Worm (Caenorhabditis elegans) whole organism, L4 larva: ENCODE data around the gene irld-9.

ENCODE experiments used
- D1046.2 ChIP-seq: fragments of 200-800 bp; sonication (Bioruptor generic); IDR thresholded peaks from 2 replicates; pipeline ENCODE4 v1.3.6; 2022; ENCODE audit warnings: missing genetic modification characterization, missing compliant biosample characterization
- F10B5.3 ChIP-seq: sonication (generic microtip); optimal IDR thresholded peaks from 2 replicates; lab custom pipeline; 2016; ENCODE audit warnings: mild to moderate bottlenecking, missing genetic modification characterization, missing compliant biosample characterization
- F49E8.2 ChIP-seq: sonication (generic microtip); optimal IDR thresholded peaks from 2 replicates; lab custom pipeline; 2016; ENCODE audit warnings: missing compliant biosample characterization, mild to moderate bottlenecking, missing genetic modification characterization, borderline replicate concordance
- R02D3.7 ChIP-seq: fragments of 150-350 bp; sonication (generic microtip); optimal IDR thresholded peaks from 3 replicates; lab custom pipeline; 2014; ENCODE audit warnings: missing biosample characterization, missing genetic modification characterization
- Y105C5A.15 ChIP-seq: fragments of 200-800 bp; sonication (Bioruptor generic); IDR thresholded peaks from 2 replicates; pipeline ENCODE4 v1.3.6; 2022; ENCODE audit warnings: missing genetic modification characterization, missing compliant biosample characterization
- ZK546.5 ChIP-seq, 2 experiments: sonication (generic microtip); optimal IDR thresholded peaks; 2 replicates each; lab custom pipeline; 2017; ENCODE audit warnings: missing biosample characterization in 2 of 2, missing genetic modification characterization in 2 of 2
- aha-1 ChIP-seq: fragments of 150-350 bp; peaks from one replicate; lab custom pipeline; 2014; ENCODE audit warnings: missing biosample characterization, missing genetic modification characterization
- ceh-20 ChIP-seq: fragments of 200-800 bp; sonication (Bioruptor generic); IDR thresholded peaks from 2 replicates; pipeline ENCODE4 v1.3.6; 2022; ENCODE audit warnings: missing genetic modification reagents, missing genetic modification characterization, missing compliant biosample characterization
- ceh-32 ChIP-seq: sonication (generic microtip); optimal IDR thresholded peaks from 2 replicates; lab custom pipeline; 2016; ENCODE audit warnings: mild to moderate bottlenecking, missing genetic modification characterization, missing compliant biosample characterization; ENCODE audit not compliant: poor library complexity
- ceh-44 ChIP-seq: fragments of 200-800 bp; sonication (Bioruptor generic); IDR thresholded peaks from 2 replicates; pipeline ENCODE4 v1.3.6; 2022; ENCODE audit warnings: missing genetic modification reagents, missing genetic modification characterization, missing compliant biosample characterization
- ceh-62 ChIP-seq: sonication (generic microtip); optimal IDR thresholded peaks from 2 replicates; lab custom pipeline; 2017; ENCODE audit warnings: missing biosample characterization, missing genetic modification characterization
- ceh-82 ChIP-seq: sonication (generic microtip); optimal IDR thresholded peaks from 2 replicates; lab custom pipeline; 2017; ENCODE audit warnings: missing biosample characterization, missing genetic modification characterization
- ces-1 ChIP-seq: fragments of 150-350 bp; sonication (generic microtip); optimal IDR thresholded peaks from 4 replicates; lab custom pipeline; 2014; ENCODE audit warnings: missing biosample characterization, missing genetic modification reagents, missing genetic modification characterization
- cey-2 ChIP-seq: sonication (generic microtip); optimal IDR thresholded peaks from 3 replicates; lab custom pipeline; 2017; ENCODE audit warnings: missing genetic modification characterization, mild to moderate bottlenecking, missing compliant biosample characterization, antibody characterized with exemption, borderline replicate concordance; ENCODE audit not compliant: insufficient read depth
- daf-16 ChIP-seq, 3 experiments: sonication (generic microtip); optimal IDR thresholded peaks; 2 replicates each; lab custom pipeline; 2016 to 2017; ENCODE audit warnings: missing genetic modification characterization in 3 of 3, missing genetic modification reagents in 3 of 3, mild to moderate bottlenecking in 2 of 3, missing compliant biosample characterization in 2 of 3, missing biosample characterization in 1 of 3, moderate library complexity in 1 of 3
- daf-19 ChIP-seq: fragments of 200-800 bp; sonication (Bioruptor generic); conservative IDR thresholded peaks from 2 replicates; pipeline ENCODE4 v1.3.6; 2022; ENCODE audit warnings: missing genetic modification characterization, missing compliant biosample characterization
- dmd-6 ChIP-seq: fragments of 200-800 bp; sonication (Bioruptor generic); IDR thresholded peaks from 2 replicates; pipeline ENCODE4 v1.3.6; 2022; ENCODE audit warnings: missing genetic modification reagents, missing genetic modification characterization, missing compliant biosample characterization
- dmd-8 ChIP-seq: fragments of 200-800 bp; sonication (Bioruptor generic); IDR thresholded peaks from 2 replicates; pipeline ENCODE4 v1.3.6; 2022; ENCODE audit warnings: missing genetic modification characterization, missing compliant biosample characterization
- dpl-1 ChIP-seq: fragments of 150-350 bp; optimal IDR thresholded peaks from 2 replicates; lab custom pipeline; 2014; ENCODE audit warnings: missing biosample characterization, missing genetic modification reagents, missing genetic modification characterization
- duxl-1 ChIP-seq: sonication (generic microtip); optimal IDR thresholded peaks from 2 replicates; lab custom pipeline; 2016; ENCODE audit warnings: mild to moderate bottlenecking, missing genetic modification characterization, moderate library complexity, missing compliant biosample characterization; ENCODE audit not compliant: poor library complexity
- gei-8 ChIP-seq: fragments of 200-800 bp; sonication (Bioruptor generic); optimal IDR thresholded peaks from 2 replicates; lab custom pipeline; 2018; ENCODE audit warnings: mild to moderate bottlenecking, missing genetic modification characterization, missing compliant biosample characterization
- hlh-30 ChIP-seq: sonication (generic microtip); optimal IDR thresholded peaks from 2 replicates; lab custom pipeline; 2017; ENCODE audit warnings: antibody characterized with exemption, mild to moderate bottlenecking, missing genetic modification characterization, missing compliant biosample characterization; ENCODE audit not compliant: insufficient read depth
- hmg-1.1 ChIP-seq: fragments of 200-800 bp; sonication (Bioruptor generic); IDR thresholded peaks from 2 replicates; pipeline ENCODE4 v1.3.6; 2022; ENCODE audit warnings: missing genetic modification reagents, missing genetic modification characterization, missing compliant biosample characterization
- lin-29 ChIP-seq: fragments of 200-800 bp; sonication (Bioruptor generic); IDR thresholded peaks from 2 replicates; pipeline ENCODE4 v1.3.6; 2022; ENCODE audit warnings: missing genetic modification reagents, missing genetic modification characterization, missing compliant biosample characterization
- lsy-2 ChIP-seq, 2 experiments: fragments of 150-350 bp in 1 of 2; sonication (generic microtip) in 1 of 2; optimal IDR thresholded peaks; 2 replicates each; lab custom pipeline; 2014 to 2017; ENCODE audit warnings: missing biosample characterization in 2 of 2, missing genetic modification characterization in 2 of 2
- madf-9 ChIP-seq: fragments of 200-800 bp; sonication (Bioruptor generic); conservative IDR thresholded peaks from 2 replicates; pipeline ENCODE4 v1.3.6; 2022; ENCODE audit warnings: missing genetic modification reagents, missing genetic modification characterization, missing compliant biosample characterization
- mxl-2 ChIP-seq: fragments of 200-800 bp; sonication (Bioruptor generic); conservative IDR thresholded peaks from 2 replicates; pipeline ENCODE4 v1.3.6; 2022; ENCODE audit warnings: missing genetic modification reagents, missing genetic modification characterization, missing compliant biosample characterization
- mxl-3 ChIP-seq: fragments of 200-800 bp; sonication (Bioruptor generic); optimal IDR thresholded peaks from 2 replicates; lab custom pipeline; 2018; ENCODE audit warnings: mild to moderate bottlenecking, missing genetic modification characterization, missing compliant biosample characterization
- nhr-102 ChIP-seq: sonication (generic microtip); optimal IDR thresholded peaks from 2 replicates; lab custom pipeline; 2016; ENCODE audit warnings: mild to moderate bottlenecking, missing genetic modification characterization, moderate library complexity, missing compliant biosample characterization
- nhr-111 ChIP-seq: fragments of 200-800 bp; sonication (Bioruptor generic); optimal IDR thresholded peaks from 2 replicates; lab custom pipeline; 2018; ENCODE audit warnings: mild to moderate bottlenecking, missing genetic modification characterization, missing compliant biosample characterization
- nhr-237 ChIP-seq: sonication (generic microtip); optimal IDR thresholded peaks from 2 replicates; lab custom pipeline; 2017; ENCODE audit warnings: missing biosample characterization, missing genetic modification characterization
- pqm-1 ChIP-seq: sonication (generic microtip); optimal IDR thresholded peaks from 2 replicates; lab custom pipeline; 2017; ENCODE audit warnings: missing biosample characterization, missing genetic modification characterization
- sdz-12 ChIP-seq: fragments of 200-800 bp; sonication (Bioruptor generic); optimal IDR thresholded peaks from 2 replicates; lab custom pipeline; 2018; ENCODE audit warnings: mild to moderate bottlenecking, missing genetic modification characterization, missing compliant biosample characterization
- snpc-4 ChIP-seq: fragments of 150-350 bp; optimal IDR thresholded peaks from 2 replicates; lab custom pipeline; 2014; ENCODE audit warnings: missing biosample characterization, missing genetic modification characterization
- spr-1 ChIP-seq: sonication (generic microtip); optimal IDR thresholded peaks from 2 replicates; lab custom pipeline; 2016; ENCODE audit warnings: mild to moderate bottlenecking, missing genetic modification characterization, missing compliant biosample characterization
- spr-3 ChIP-seq: fragments of 200-800 bp; sonication (Bioruptor generic); optimal IDR thresholded peaks from 2 replicates; lab custom pipeline; 2018; ENCODE audit warnings: mild to moderate bottlenecking, missing genetic modification characterization, missing compliant biosample characterization
- unc-62 ChIP-seq, 3 experiments: fragments of 150-350 bp in 1 of 3; sonication (generic microtip); optimal IDR thresholded peaks in 2 of 3; peaks in 1 of 3; 1 replicate in 1 of 3; 2 replicates in 2 of 3; lab custom pipeline; 2014 to 2017; ENCODE audit warnings: missing biosample characterization in 3 of 3, missing genetic modification characterization in 3 of 3, missing genetic modification reagents in 3 of 3, missing genotype in 1 of 3
- zfp-2 ChIP-seq: sonication (generic microtip); optimal IDR thresholded peaks from 2 replicates; lab custom pipeline; 2016; ENCODE audit warnings: mild to moderate bottlenecking, missing genetic modification characterization, missing compliant biosample characterization
- zip-11 ChIP-seq: fragments of 200-800 bp; sonication (Bioruptor generic); IDR thresholded peaks from 2 replicates; pipeline ENCODE4 v1.3.6; 2022; ENCODE audit warnings: missing genetic modification characterization, missing compliant biosample characterization
- zip-2 ChIP-seq: fragments of 150-350 bp; optimal IDR thresholded peaks from 2 replicates; lab custom pipeline; 2014; ENCODE audit warnings: missing biosample characterization, missing genetic modification characterization

irld-9 gene

ce11 chrII:1750413-1750812 lies 11.7 kb upstream of the irld-9 start, which contains the start of the genes F36H5.13 and F36H5.8:
F36H5.13 (minus strand) TSS chrII:1750513.
F36H5.8 (minus strand) TSS chrII:1750686.
- TF ChIP-seq aha-1 (tag; lab: Kevin White, UChicago) (peak; percentile 9), daf-19 (GFP tag; lab: Robert Waterston, UW) (no peak)

ce11 chrII:1744183-1744582 lies 5.4 kb upstream of the irld-9 start, which contains the start of gene clec-19:
clec-19 (plus strand) TSS chrII:1744483.
- TF ChIP-seq daf-16 (GFP tag; optimal IDR thresholded peaks at IDR 0.05; lab: Kevin White, UChicago) (no peak), daf-16 (tag; optimal IDR thresholded peaks at IDR 0.05; lab: Kevin White, UChicago) (no peak), nhr-102 (tag; lab: Kevin White, UChicago) (no peak), lin-29 (GFP tag; lab: Robert Waterston, UW) (no peak), daf-19 (GFP tag; lab: Robert Waterston, UW) (no peak), sdz-12 (GFP tag; lab: Kevin White, UChicago) (no peak), madf-9 (GFP tag; lab: Robert Waterston, UW) (no peak), ceh-82 (tag; lab: Kevin White, UChicago) (no peak), dmd-8 (GFP tag; lab: Robert Waterston, UW) (no peak), mxl-3 (GFP tag; lab: Kevin White, UChicago) (no peak), pqm-1 (tag; lab: Kevin White, UChicago) (no peak)

ce11 chrII:1742535-1742934 lies 3.8 kb upstream of the irld-9 start, which contains the start of gene F36H5.12:
F36H5.12 (plus strand) TSS chrII:1742835.
- no peak for TF ChIP-seq spr-3 (GFP tag; lab: Kevin White, UChicago)
- TF ChIP-seq F10B5.3 (tag; lab: Kevin White, UChicago): no peak
- no peak for TF ChIP-seq ceh-44 (GFP tag; lab: Robert Waterston, UW)
- TF ChIP-seq dpl-1 (GFP tag; lab: Kevin White, UChicago): no peak
- no peak for TF ChIP-seq ces-1 (GFP tag; lab: Kevin White, UChicago)
- TF ChIP-seq ceh-20 (GFP tag; lab: Robert Waterston, UW): no peak
- no peak for TF ChIP-seq spr-1 (tag; lab: Kevin White, UChicago)
- no peak for TF ChIP-seq Y105C5A.15 (GFP tag; lab: Robert Waterston, UW)
- no peak for TF ChIP-seq zip-11
- no peak for TF ChIP-seq ZK546.5 (tag; optimal IDR thresholded peaks at IDR 0.05; lab: Kevin White, UChicago)
- no peak for TF ChIP-seq ceh-32 (tag; lab: Kevin White, UChicago)
- no peak for TF ChIP-seq hlh-30
- TF ChIP-seq D1046.2: no peak

ce11 chrII:1741248-1741647 lies 2.5 kb upstream of the irld-9 start, which contains the start of gene K07G6.1:
K07G6.1 (plus strand) TSS chrII:1741548.
- TF ChIP-seq unc-62 (GFP tag; optimal IDR thresholded peaks at IDR 0.05 in 1 of 2; lab: Kevin White, UChicago) (no peak), unc-62 (tag; optimal IDR thresholded peaks at IDR 0.05; lab: Kevin White, UChicago) (no peak), zip-2 (tag; lab: Kevin White, UChicago) (no peak), nhr-237 (tag; lab: Kevin White, UChicago) (no peak), ZK546.5 (tag; optimal IDR thresholded peaks at IDR 0.05; lab: Kevin White, UChicago) (no peak), F49E8.2 (no peak), gei-8 (GFP tag; lab: Kevin White, UChicago) (no peak), mxl-2 (no peak), duxl-1 (tag; lab: Kevin White, UChicago) (no peak), R02D3.7 (no peak), lsy-2 (tag; optimal IDR thresholded peaks at IDR 0.05; lab: Kevin White, UChicago) (no peak), dmd-6 (GFP tag; lab: Robert Waterston, UW) (no peak), ceh-82 (tag; lab: Kevin White, UChicago) (no peak), nhr-111 (GFP tag; lab: Kevin White, UChicago) (no peak), spr-1 (tag; lab: Kevin White, UChicago) (no peak), cey-2 (no peak), ceh-62 (tag; lab: Kevin White, UChicago) (no peak), snpc-4 (tag; lab: Kevin White, UChicago) (no peak), aha-1 (tag; lab: Kevin White, UChicago) (no peak), hmg-1.1 (GFP tag; lab: Robert Waterston, UW) (no peak), zfp-2 (tag; lab: Kevin White, UChicago) (no peak)
- TF ChIP-seq, all 104 proteins: peak for 0
